Fruit fly (Drosophila melanogaster) S2 (cell line): ENCODE data around the gene Elys.

Experiments used
- CG8478 ChIP-seq: fragments of >200 bp; optimal IDR thresholded peaks from 2 replicates; lab custom pipeline; 2018
- CTCF ChIP-seq, 2 experiments: fragments of >200 bp; optimal IDR thresholded peaks; 2 replicates each; lab custom pipeline; 2018

DNA sequence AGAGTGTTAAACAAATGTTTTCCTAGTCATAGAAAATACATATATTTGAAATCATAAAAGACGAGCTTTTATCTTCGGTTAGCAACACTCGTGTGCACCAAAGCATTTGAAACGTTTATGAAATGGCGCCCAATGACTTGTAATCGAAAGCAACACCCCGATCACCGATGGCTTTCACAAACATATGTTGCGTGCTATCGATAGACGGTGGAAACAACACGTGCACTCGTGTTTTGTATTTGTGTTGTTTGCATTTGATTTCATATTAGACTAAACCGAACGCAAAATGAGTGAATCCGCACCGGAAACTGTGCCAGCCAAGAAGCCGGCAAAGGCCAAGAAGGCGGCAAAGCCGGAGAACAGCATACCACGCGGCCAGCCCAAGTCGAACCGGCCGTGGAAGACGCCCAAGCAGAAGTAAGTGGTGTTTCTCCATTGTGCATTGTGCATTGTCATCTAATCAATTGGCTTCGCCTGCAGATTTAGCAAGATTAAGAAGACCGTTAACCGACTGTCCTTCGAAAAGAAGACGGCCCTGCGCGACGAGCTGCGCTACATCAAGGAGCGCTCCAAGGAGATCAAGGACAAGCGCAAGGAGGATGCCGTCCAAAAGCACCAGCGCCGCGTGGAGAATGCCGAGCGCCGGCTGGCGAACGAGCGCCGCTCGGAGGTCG, 36.0 kb upstream of the Elys start, which contains the start of gene CG14210:
- TF ChIP-seq CTCF (optimal IDR thresholded peaks at IDR 0.05; lab: Kevin White, UChicago) = no peak
- TF ChIP-seq CG8478 (lab: Kevin White, UChicago) = no peak
